Fruit fly (Drosophila melanogaster) whole organism, wandering third instar larva: Measurements from ENCODE around the gene CG31176.

Experiments used
- Abd-B ChIP-seq: fragments of >200 bp; optimal IDR thresholded peaks from 2 replicates; lab custom pipeline; 2017; ENCODE audit warnings: missing biosample characterization, missing genetic modification characterization
- CG32264 ChIP-seq: fragments of 200-800 bp; sonication (Bioruptor generic); optimal IDR thresholded peaks from 2 replicates; lab custom pipeline; 2016; ENCODE audit warnings: missing biosample characterization, missing genetic modification characterization
- CG9705 ChIP-seq: fragments of 200-800 bp; sonication (Bioruptor generic); optimal IDR thresholded peaks from 2 replicates; lab custom pipeline; 2018; ENCODE audit warnings: missing biosample characterization, mild to moderate bottlenecking, missing genetic modification characterization
- Dfd ChIP-seq: fragments of >200 bp; optimal IDR thresholded peaks from 2 replicates; lab custom pipeline; 2017; ENCODE audit warnings: missing biosample characterization, missing genetic modification characterization
- Dif ChIP-seq: fragments of 200-275, 200-300 bp; sonication (Bioruptor generic); optimal IDR thresholded peaks from 2 replicates; lab custom pipeline; 2018; ENCODE audit warnings: missing biosample characterization, missing genetic modification characterization; ENCODE audit not compliant: partially characterized antibody
- GATAd ChIP-seq: sonication (Bioruptor generic); optimal IDR thresholded peaks from 2 replicates; lab custom pipeline; 2016; ENCODE audit warnings: missing biosample characterization, missing genetic modification characterization
- HLH106 ChIP-seq: fragments of 200-800 bp; optimal IDR thresholded peaks from 3 replicates; lab custom pipeline; 2019; ENCODE audit warnings: missing biosample characterization, mild to moderate bottlenecking, missing genetic modification characterization, moderate library complexity
- Hnf4 ChIP-seq: fragments of 200-800 bp; sonication (Bioruptor generic); optimal IDR thresholded peaks from 2 replicates; lab custom pipeline; 2016; ENCODE audit warnings: missing biosample characterization, mild to moderate bottlenecking, missing genetic modification characterization
- Hr83 ChIP-seq: fragments of 200-300 bp; sonication (Bioruptor generic); optimal IDR thresholded peaks from 2 replicates; lab custom pipeline; 2016; ENCODE audit warnings: missing biosample characterization, mild to moderate bottlenecking, missing genetic modification characterization, moderate library complexity; ENCODE audit not compliant: poor library complexity, severe bottlenecking
- Jra ChIP-seq: sonication (Bioruptor generic); optimal IDR thresholded peaks from 2 replicates; lab custom pipeline; 2016; ENCODE audit warnings: missing biosample characterization, missing genetic modification characterization
- Myc ChIP-seq: fragments of >200 bp; optimal IDR thresholded peaks from 2 replicates; lab custom pipeline; 2017
- N ChIP-seq: fragments of >200 bp; optimal IDR thresholded peaks from 2 replicates; lab custom pipeline; 2018; ENCODE audit warnings: missing biosample characterization, missing external identifiers, missing genetic modification characterization
- OdsH ChIP-seq: fragments of 200-800 bp; sonication (Bioruptor generic); optimal IDR thresholded peaks from 2 replicates; lab custom pipeline; 2016; ENCODE audit warnings: missing biosample characterization, mild to moderate bottlenecking, missing genetic modification characterization
- Rel ChIP-seq, 2 experiments: fragments of 200-800 bp; sonication (Bioruptor generic) in 1 of 2; optimal IDR thresholded peaks; 2 replicates in 1 of 2; 3 replicates in 1 of 2; lab custom pipeline; 2016 to 2019; ENCODE audit warnings: mild to moderate bottlenecking in 2 of 2, missing biosample characterization in 2 of 2, missing genetic modification characterization in 2 of 2, moderate library complexity in 1 of 2
- Sp1 ChIP-seq: fragments of 200-800 bp; sonication (Bioruptor generic); optimal IDR thresholded peaks from 3 replicates; lab custom pipeline; 2019; ENCODE audit warnings: missing biosample characterization, mild to moderate bottlenecking, missing genetic modification characterization, moderate library complexity
- Vsx2 ChIP-seq: fragments of 200-300, 225-300 bp; sonication (Bioruptor generic); optimal IDR thresholded peaks from 2 replicates; lab custom pipeline; 2018; ENCODE audit warnings: missing biosample characterization, missing genetic modification characterization; ENCODE audit not compliant: partially characterized antibody
- br ChIP-seq: fragments of 200-800 bp; sonication (Bioruptor generic); optimal IDR thresholded peaks from 2 replicates; lab custom pipeline; 2016; ENCODE audit warnings: missing biosample characterization, missing genetic modification characterization
- brk ChIP-seq: fragments of 200-800 bp; sonication (Bioruptor generic); optimal IDR thresholded peaks from 2 replicates; lab custom pipeline; 2016; ENCODE audit warnings: missing biosample characterization, mild to moderate bottlenecking, missing genetic modification characterization
- dl ChIP-seq, 2 experiments: fragments of 175-275, 200-275 bp in 1 of 2; fragments of 200-275 bp in 1 of 2; sonication (Bioruptor generic); optimal IDR thresholded peaks; lab custom pipeline; 2018; ENCODE audit warnings: mild to moderate bottlenecking in 2 of 2, missing biosample characterization in 2 of 2, missing genetic modification characterization in 2 of 2, moderate library complexity in 2 of 2; ENCODE audit not compliant: partially characterized antibody in 2 of 2, insufficient read depth in 1 of 2
- dmrt93B ChIP-seq: fragments of 200-800 bp; sonication (Bioruptor generic); optimal IDR thresholded peaks from 2 replicates; lab custom pipeline; 2018; ENCODE audit warnings: missing biosample characterization, mild to moderate bottlenecking, missing genetic modification characterization
- dsf ChIP-seq: sonication (Bioruptor generic); optimal IDR thresholded peaks from 2 replicates; lab custom pipeline; 2016; ENCODE audit warnings: missing biosample characterization, missing genetic modification characterization, borderline replicate concordance
- ey ChIP-seq: fragments of 200-800 bp; sonication (Bioruptor generic); optimal IDR thresholded peaks from 2 replicates; lab custom pipeline; 2016; ENCODE audit warnings: missing biosample characterization, missing genetic modification characterization
- fru ChIP-seq: fragments of 200-800 bp; sonication (Bioruptor generic); optimal IDR thresholded peaks from 3 replicates; lab custom pipeline; 2016; ENCODE audit warnings: missing biosample characterization, mild to moderate bottlenecking, missing genetic modification characterization
- h ChIP-seq: fragments of 200-800 bp; sonication (Bioruptor generic); optimal IDR thresholded peaks from 3 replicates; lab custom pipeline; 2016; ENCODE audit warnings: missing biosample characterization, mild to moderate bottlenecking, missing genetic modification characterization
- jim ChIP-seq: fragments of 175-275, 200-325 bp; sonication (Bioruptor generic); optimal IDR thresholded peaks from 2 replicates; lab custom pipeline; 2016; ENCODE audit warnings: missing biosample characterization, mild to moderate bottlenecking, missing genetic modification characterization
- lola ChIP-seq: fragments of >200 bp; optimal IDR thresholded peaks from 2 replicates; lab custom pipeline; 2017; ENCODE audit warnings: missing biosample characterization, missing genetic modification characterization
- pan ChIP-seq: fragments of >200 bp; optimal IDR thresholded peaks from 2 replicates; lab custom pipeline; 2017
- psq ChIP-seq: fragments of 200-800 bp; sonication (Bioruptor generic); optimal IDR thresholded peaks from 3 replicates; lab custom pipeline; 2017; ENCODE audit warnings: missing biosample characterization, mild to moderate bottlenecking, missing genetic modification characterization, moderate library complexity
- rgr ChIP-seq: fragments of 200-800 bp; sonication (Bioruptor generic); optimal IDR thresholded peaks from 3 replicates; lab custom pipeline; 2016; ENCODE audit warnings: missing biosample characterization, mild to moderate bottlenecking, missing genetic modification characterization
- tai ChIP-seq: sonication (Bioruptor generic); optimal IDR thresholded peaks from 2 replicates; lab custom pipeline; 2016; ENCODE audit warnings: missing biosample characterization, missing genetic modification characterization
- usp ChIP-seq: fragments of >200 bp; optimal IDR thresholded peaks from 2 replicates; lab custom pipeline; 2017; ENCODE audit warnings: missing biosample characterization, missing genetic modification characterization
- woc ChIP-seq: sonication (Bioruptor generic); optimal IDR thresholded peaks from 2 replicates; lab custom pipeline; 2016; ENCODE audit warnings: missing biosample characterization, mild to moderate bottlenecking, missing genetic modification characterization

The CG31176 gene

dm6 chr3R:21753099-21753498, 33.6 kb upstream of the CG31176 start:
- TF ChIP-seq rgr (no peak), Vsx2 (GFP tag; lab: Kevin White, UChicago) (no peak), N (GFP tag; lab: Kevin White, UChicago) (no peak), Sp1 (GFP tag; lab: Kevin White, UChicago) (no peak), woc (GFP tag; lab: Kevin White, UChicago) (no peak), HLH106 (tag; lab: Kevin White, UChicago) (no peak), lola (GFP tag; lab: Kevin White, UChicago) (no peak)
- TF ChIP-seq, all 38 proteins: peak for 0

dm6 chr3R:21748954-21749920, 29.8 kb upstream of the CG31176 start, which contains the start of gene CG31233:
Gene CG31233 (plus strand): TSS chr3R:21749853.
- TF ChIP-seq br (GFP tag; lab: Kevin White, UChicago) (no peak), fru (GFP tag; lab: Kevin White, UChicago) (no peak), CG32264 (GFP tag; lab: Kevin White, UChicago) (no peak), OdsH (GFP tag; lab: Kevin White, UChicago) (no peak), brk (GFP tag; lab: Kevin White, UChicago) (no peak), usp (GFP tag; lab: Kevin White, UChicago) (no peak), Rel (GFP tag; optimal IDR thresholded peaks at IDR 0.05; lab: Kevin White, UChicago) (no peak), Rel (tag; optimal IDR thresholded peaks at IDR 0.05; lab: Kevin White, UChicago) (no peak), pan (lab: Kevin White, UChicago) (no peak), Dif (GFP tag; lab: Kevin White, UChicago) (no peak)
- TF ChIP-seq, all 38 proteins: peak for 0

dm6 chr3R:21745887-21746286, 26.4 kb upstream of the CG31176 start:
- no peak for TF ChIP-seq woc (GFP tag; lab: Kevin White, UChicago)
- TF ChIP-seq Myc (lab: Kevin White, UChicago): no peak
- TF ChIP-seq Dif (GFP tag; lab: Kevin White, UChicago): no peak
- no peak for TF ChIP-seq tai
- no peak for TF ChIP-seq dmrt93B (GFP tag; lab: Kevin White, UChicago)
- TF ChIP-seq dl (GFP tag; optimal IDR thresholded peaks at IDR 0.05; lab: Kevin White, UChicago; ENCODE audit: insufficient read depth in 1 of 2, partially characterized antibody in 2 of 2): no peak

- TF ChIP-seq GATAd (GFP tag; lab: Kevin White, UChicago) (no peak), brk (GFP tag; lab: Kevin White, UChicago) (no peak), Abd-B (GFP tag; lab: Kevin White, UChicago) (no peak), dl (GFP tag; optimal IDR thresholded peaks at IDR 0.05; lab: Kevin White, UChicago; ENCODE audit: insufficient read depth in 1 of 2, partially characterized antibody in 2 of 2) (no peak), Hr83 (GFP tag; lab: Kevin White, UChicago) (no peak), Jra (no peak), dsf (no peak), Vsx2 (GFP tag; lab: Kevin White, UChicago) (no peak), Dfd (GFP tag; lab: Kevin White, UChicago) (no peak), psq (GFP tag; lab: Kevin White, UChicago) (no peak), Myc (lab: Kevin White, UChicago) (no peak), h (GFP tag; lab: Kevin White, UChicago) (no peak), Hnf4 (no peak), CG32264 (GFP tag; lab: Kevin White, UChicago) (no peak), ey (GFP tag; lab: Kevin White, UChicago) (no peak), rgr (no peak), Rel (GFP tag; optimal IDR thresholded peaks at IDR 0.05; lab: Kevin White, UChicago) (no peak), Rel (tag; optimal IDR thresholded peaks at IDR 0.05; lab: Kevin White, UChicago) (no peak), CG9705 (GFP tag; lab: Kevin White, UChicago) (no peak), tai (no peak), jim (GFP tag; lab: Kevin White, UChicago) (no peak)
Observed at dm6 chr3R:21744988-21745387, 25.5 kb upstream of the CG31176 start, which contains the start of gene CG31343. Gene CG31343 (plus strand): TSS chr3R:21745266.
